Fruit fly (Drosophila melanogaster) whole organism, wandering third instar larva: ENCODE results near the gene Ser.

ENCODE experiments used
- Abd-B ChIP-seq: fragments of >200 bp; optimal IDR thresholded peaks from 2 replicates; lab custom pipeline; 2017; ENCODE audit warnings: missing biosample characterization, missing genetic modification characterization
- CG32264 ChIP-seq: fragments of 200-800 bp; sonication (Bioruptor generic); optimal IDR thresholded peaks from 2 replicates; lab custom pipeline; 2016; ENCODE audit warnings: missing biosample characterization, missing genetic modification characterization
- CrebA ChIP-seq: fragments of 200-800 bp; sonication (Bioruptor generic); optimal IDR thresholded peaks from 2 replicates; lab custom pipeline; 2016; ENCODE audit warnings: missing biosample characterization, mild to moderate bottlenecking, missing genetic modification characterization, borderline replicate concordance
- Dfd ChIP-seq: fragments of >200 bp; optimal IDR thresholded peaks from 2 replicates; lab custom pipeline; 2017; ENCODE audit warnings: missing biosample characterization, missing genetic modification characterization
- Dif ChIP-seq: fragments of 200-275, 200-300 bp; sonication (Bioruptor generic); optimal IDR thresholded peaks from 2 replicates; lab custom pipeline; 2018; ENCODE audit warnings: missing biosample characterization, missing genetic modification characterization; ENCODE audit not compliant: partially characterized antibody
- HLH106 ChIP-seq: fragments of 200-800 bp; optimal IDR thresholded peaks from 3 replicates; lab custom pipeline; 2019; ENCODE audit warnings: missing biosample characterization, mild to moderate bottlenecking, missing genetic modification characterization, moderate library complexity
- Hnf4 ChIP-seq: fragments of 200-800 bp; sonication (Bioruptor generic); optimal IDR thresholded peaks from 2 replicates; lab custom pipeline; 2016; ENCODE audit warnings: missing biosample characterization, mild to moderate bottlenecking, missing genetic modification characterization
- Hr83 ChIP-seq: fragments of 200-300 bp; sonication (Bioruptor generic); optimal IDR thresholded peaks from 2 replicates; lab custom pipeline; 2016; ENCODE audit warnings: missing biosample characterization, mild to moderate bottlenecking, missing genetic modification characterization, moderate library complexity; ENCODE audit not compliant: poor library complexity, severe bottlenecking
- Jra ChIP-seq: sonication (Bioruptor generic); optimal IDR thresholded peaks from 2 replicates; lab custom pipeline; 2016; ENCODE audit warnings: missing biosample characterization, missing genetic modification characterization
- Mio ChIP-seq: sonication (Bioruptor generic); optimal IDR thresholded peaks from 2 replicates; lab custom pipeline; 2016; ENCODE audit warnings: missing biosample characterization, missing genetic modification characterization
- OdsH ChIP-seq: fragments of 200-800 bp; sonication (Bioruptor generic); optimal IDR thresholded peaks from 2 replicates; lab custom pipeline; 2016; ENCODE audit warnings: missing biosample characterization, mild to moderate bottlenecking, missing genetic modification characterization
- Rel ChIP-seq, 2 experiments: fragments of 200-800 bp; sonication (Bioruptor generic) in 1 of 2; optimal IDR thresholded peaks; 2 replicates in 1 of 2; 3 replicates in 1 of 2; lab custom pipeline; 2016 to 2019; ENCODE audit warnings: mild to moderate bottlenecking in 2 of 2, missing biosample characterization in 2 of 2, missing genetic modification characterization in 2 of 2, moderate library complexity in 1 of 2
- Sp1 ChIP-seq: fragments of 200-800 bp; sonication (Bioruptor generic); optimal IDR thresholded peaks from 3 replicates; lab custom pipeline; 2019; ENCODE audit warnings: missing biosample characterization, mild to moderate bottlenecking, missing genetic modification characterization, moderate library complexity
- br ChIP-seq: fragments of 200-800 bp; sonication (Bioruptor generic); optimal IDR thresholded peaks from 2 replicates; lab custom pipeline; 2016; ENCODE audit warnings: missing biosample characterization, missing genetic modification characterization
- brk ChIP-seq: fragments of 200-800 bp; sonication (Bioruptor generic); optimal IDR thresholded peaks from 2 replicates; lab custom pipeline; 2016; ENCODE audit warnings: missing biosample characterization, mild to moderate bottlenecking, missing genetic modification characterization
- dmrt93B ChIP-seq: fragments of 200-800 bp; sonication (Bioruptor generic); optimal IDR thresholded peaks from 2 replicates; lab custom pipeline; 2018; ENCODE audit warnings: missing biosample characterization, mild to moderate bottlenecking, missing genetic modification characterization
- ey ChIP-seq: fragments of 200-800 bp; sonication (Bioruptor generic); optimal IDR thresholded peaks from 2 replicates; lab custom pipeline; 2016; ENCODE audit warnings: missing biosample characterization, missing genetic modification characterization
- foxo ChIP-seq, 2 experiments: fragments of 200-800 bp; sonication (Bioruptor generic); optimal IDR thresholded peaks; 2 replicates in 1 of 2; 3 replicates in 1 of 2; lab custom pipeline; 2016 to 2017; ENCODE audit warnings: missing biosample characterization in 2 of 2, missing genetic modification characterization in 2 of 2
- fru ChIP-seq: fragments of 200-800 bp; sonication (Bioruptor generic); optimal IDR thresholded peaks from 3 replicates; lab custom pipeline; 2016; ENCODE audit warnings: missing biosample characterization, mild to moderate bottlenecking, missing genetic modification characterization
- h ChIP-seq: fragments of 200-800 bp; sonication (Bioruptor generic); optimal IDR thresholded peaks from 3 replicates; lab custom pipeline; 2016; ENCODE audit warnings: missing biosample characterization, mild to moderate bottlenecking, missing genetic modification characterization
- jim ChIP-seq: fragments of 175-275, 200-325 bp; sonication (Bioruptor generic); optimal IDR thresholded peaks from 2 replicates; lab custom pipeline; 2016; ENCODE audit warnings: missing biosample characterization, mild to moderate bottlenecking, missing genetic modification characterization
- lola ChIP-seq: fragments of >200 bp; optimal IDR thresholded peaks from 2 replicates; lab custom pipeline; 2017; ENCODE audit warnings: missing biosample characterization, missing genetic modification characterization
- pan ChIP-seq: fragments of >200 bp; optimal IDR thresholded peaks from 2 replicates; lab custom pipeline; 2017
- psq ChIP-seq: fragments of 200-800 bp; sonication (Bioruptor generic); optimal IDR thresholded peaks from 3 replicates; lab custom pipeline; 2017; ENCODE audit warnings: missing biosample characterization, mild to moderate bottlenecking, missing genetic modification characterization, moderate library complexity
- rgr ChIP-seq: fragments of 200-800 bp; sonication (Bioruptor generic); optimal IDR thresholded peaks from 3 replicates; lab custom pipeline; 2016; ENCODE audit warnings: missing biosample characterization, mild to moderate bottlenecking, missing genetic modification characterization
- sage ChIP-seq: fragments of 200-800 bp; sonication (Bioruptor generic); optimal IDR thresholded peaks from 2 replicates; lab custom pipeline; 2016; ENCODE audit warnings: missing biosample characterization, mild to moderate bottlenecking, missing genetic modification characterization
- tai ChIP-seq: sonication (Bioruptor generic); optimal IDR thresholded peaks from 2 replicates; lab custom pipeline; 2016; ENCODE audit warnings: missing biosample characterization, missing genetic modification characterization
- usp ChIP-seq: fragments of >200 bp; optimal IDR thresholded peaks from 2 replicates; lab custom pipeline; 2017; ENCODE audit warnings: missing biosample characterization, missing genetic modification characterization
- woc ChIP-seq: sonication (Bioruptor generic); optimal IDR thresholded peaks from 2 replicates; lab custom pipeline; 2016; ENCODE audit warnings: missing biosample characterization, mild to moderate bottlenecking, missing genetic modification characterization

The Ser gene

dm6 chr3R:27193079-27193478 lies 988 bp downstream of the Ser start:
- TF ChIP-seq Dfd (no peak), psq (GFP tag; lab: Kevin White, UChicago) (no peak), rgr (GFP tag; lab: Kevin White, UChicago) (no peak), jim (no peak), lola (GFP tag; lab: Kevin White, UChicago) (no peak)
- TF ChIP-seq, all 38 proteins: peak for 0

dm6 chr3R:27186849-27187248 lies 7.2 kb downstream of the Ser start:
- TF ChIP-seq Jra (GFP tag; lab: Kevin White, UChicago) (no peak), Mio (GFP tag; lab: Kevin White, UChicago) (no peak), Hr83 (GFP tag; lab: Kevin White, UChicago) (no peak), Rel (GFP tag; optimal IDR thresholded peaks at IDR 0.05; lab: Kevin White, UChicago) (no peak), Rel (tag; optimal IDR thresholded peaks at IDR 0.05; lab: Kevin White, UChicago) (no peak), dmrt93B (GFP tag; lab: Kevin White, UChicago) (no peak), sage (GFP tag; lab: Kevin White, UChicago) (no peak), HLH106 (no peak)
- TF ChIP-seq, all 38 proteins: peak for 0

DNA sequence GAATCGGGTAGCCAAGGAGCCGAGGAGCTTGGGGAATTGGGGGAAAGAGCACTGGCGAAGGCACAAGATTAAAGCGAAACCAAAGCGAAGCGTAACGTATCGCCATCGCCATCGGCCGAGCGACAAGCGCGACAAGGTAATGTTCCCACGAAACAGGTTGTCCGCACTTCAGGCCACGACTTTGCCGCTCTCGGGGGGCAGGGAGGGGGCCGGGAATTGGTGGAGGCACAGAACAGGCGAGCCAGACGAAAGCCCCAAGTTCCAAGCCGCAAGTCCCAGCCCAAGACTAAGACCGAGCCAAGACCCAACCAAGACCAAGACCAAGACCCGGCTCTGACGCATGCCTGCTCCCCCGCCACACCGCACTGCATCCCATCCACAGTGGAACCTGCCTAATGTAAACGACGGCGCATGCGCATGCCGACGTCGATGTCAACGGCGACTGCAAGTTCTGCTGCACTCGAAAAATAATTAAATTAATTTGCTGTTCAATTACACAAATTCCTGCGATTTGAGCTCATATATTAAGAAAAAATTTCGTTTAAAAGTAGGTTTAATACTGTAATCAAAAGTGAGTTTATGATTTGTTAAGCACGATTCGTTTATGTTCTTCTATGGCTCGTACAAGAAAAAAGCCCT lies 8.0 kb downstream of the Ser start:
- TF ChIP-seq pan (lab: Kevin White, UChicago) (no peak), woc (GFP tag; lab: Kevin White, UChicago) (peak; percentile 88), Dif (GFP tag; lab: Kevin White, UChicago) (peak; percentile 52), tai (GFP tag; lab: Kevin White, UChicago) (no peak), ey (GFP tag; lab: Kevin White, UChicago) (peak; percentile 37), Sp1 (GFP tag; lab: Kevin White, UChicago) (peak; percentile 2), Dfd (no peak), psq (GFP tag; lab: Kevin White, UChicago) (peak; percentile 39), Rel (GFP tag; optimal IDR thresholded peaks at IDR 0.05; lab: Kevin White, UChicago) (no peak), Rel (tag; optimal IDR thresholded peaks at IDR 0.05; lab: Kevin White, UChicago) (peak; percentile 21), br (peak; percentile 28), foxo (GFP tag; optimal IDR thresholded peaks at IDR 0.05; lab: Kevin White, UChicago) (peak in 1 of 2 experiments; percentile 60), OdsH (GFP tag; lab: Kevin White, UChicago) (no peak), Jra (GFP tag; lab: Kevin White, UChicago) (peak; percentile 96), CrebA (GFP tag; lab: Kevin White, UChicago) (no peak), brk (GFP tag; lab: Kevin White, UChicago) (peak; percentile 3), fru (GFP tag; lab: Kevin White, UChicago) (peak; percentile 72), Hnf4 (peak; percentile 25), HLH106 (peak; percentile 35), Hr83 (GFP tag; lab: Kevin White, UChicago) (no peak), h (GFP tag; lab: Kevin White, UChicago) (peak; percentile 63), CG32264 (GFP tag; lab: Kevin White, UChicago) (peak; percentile 27), rgr (GFP tag; lab: Kevin White, UChicago) (peak; percentile 21)

dm6 chr3R:27181074-27181473 lies 13.0 kb downstream of the Ser start:
- TF ChIP-seq pan (lab: Kevin White, UChicago) (no peak), Dif (GFP tag; lab: Kevin White, UChicago) (no peak), OdsH (GFP tag; lab: Kevin White, UChicago) (no peak), Abd-B (GFP tag; lab: Kevin White, UChicago) (no peak), usp (GFP tag; lab: Kevin White, UChicago) (no peak), CrebA (GFP tag; lab: Kevin White, UChicago) (no peak), sage (GFP tag; lab: Kevin White, UChicago) (no peak), woc (GFP tag; lab: Kevin White, UChicago) (no peak)
